Worm (Caenorhabditis elegans): ENCODE measurements around the gene ceh-49.

DNA sequence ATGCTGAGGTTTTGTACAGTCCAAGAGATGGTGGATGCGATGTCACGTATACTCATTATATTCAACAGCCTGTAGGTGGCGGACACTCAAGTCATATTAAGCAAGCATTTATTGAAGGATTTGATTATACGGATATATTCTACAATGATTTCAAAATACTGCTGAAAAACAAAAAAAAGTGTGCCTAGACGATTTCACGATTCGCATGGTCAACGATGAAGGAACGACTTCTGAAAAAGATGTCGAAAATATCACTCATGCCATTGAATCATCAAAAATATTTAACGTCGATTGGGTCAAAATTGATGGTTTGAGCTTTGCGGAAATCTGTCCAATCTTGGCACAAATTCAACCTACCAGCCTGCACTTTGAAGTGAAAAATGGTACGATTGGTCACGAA, 3.0 kb downstream of the ceh-49 start:
- TF ChIP-seq nhr-11 (tag; optimal IDR thresholded peaks at IDR 0.05) (no peak), nhr-28 (tag; optimal IDR thresholded peaks at IDR 0.05) (no peak), lin-13 (GFP tag; optimal IDR thresholded peaks at IDR 0.05) (no peak), mdl-1 (tag; optimal IDR thresholded peaks at IDR 0.05) (no peak), lin-39 (tag; optimal IDR thresholded peaks at IDR 0.05) (no peak)

Measured in whole organism, L4 larva.